Worm (Caenorhabditis elegans): Measurements from ENCODE around the gene gyg-2.

ce11 chrV:16739100-16739499 lies 7.0 kb downstream of the gyg-2 start, which contains the start of the genes clec-29 and clec-39:
- TF ChIP-seq nhr-237 (tag; optimal IDR thresholded peaks at IDR 0.05) (no peak), unc-62 (GFP tag; optimal IDR thresholded peaks at IDR 0.05) (no peak), nhr-11 (tag; optimal IDR thresholded peaks at IDR 0.05) (no peak), alr-1 (tag; optimal IDR thresholded peaks at IDR 0.05) (no peak), egl-27 (tag; optimal IDR thresholded peaks at IDR 0.05) (no peak), ceh-82 (tag; optimal IDR thresholded peaks at IDR 0.05) (no peak), nhr-77 (tag; optimal IDR thresholded peaks at IDR 0.05) (no peak), peb-1 (tag; optimal IDR thresholded peaks at IDR 0.05) (no peak), C34F6.9 (tag; optimal IDR thresholded peaks at IDR 0.05) (no peak), unc-55 (GFP tag; optimal IDR thresholded peaks at IDR 0.05) (no peak), R02D3.7 (tag; optimal IDR thresholded peaks at IDR 0.05) (no peak), ama-1 (optimal IDR thresholded peaks at IDR 0.05) (no peak), lin-11 (tag; optimal IDR thresholded peaks at IDR 0.05) (no peak)

Data from whole organism, L2 larva.